Worm (Caenorhabditis elegans) whole organism, L1 larva: ENCODE data around the gene ZK1240.9.

ENCODE experiments used
- elt-3 ChIP-seq, 6 experiments: fragments of 150-350 bp in 1 of 6; sonication (generic microtip); optimal IDR thresholded peaks; 2 replicates each; lab custom pipeline; 2017 to 2018; ENCODE audit warnings: missing biosample characterization in 6 of 6, missing genetic modification characterization in 6 of 6, inconsistent platforms in 1 of 6
- pag-3 ChIP-seq: sonication (generic microtip); optimal IDR thresholded peaks from 2 replicates; lab custom pipeline; 2017; ENCODE audit warnings: missing genetic modification characterization, mild to moderate bottlenecking, missing compliant biosample characterization, antibody characterized with exemption, borderline replicate concordance; ENCODE audit not compliant: insufficient read depth
- ztf-11 ChIP-seq, 2 experiments: sonication (generic microtip); optimal IDR thresholded peaks; 2 replicates each; lab custom pipeline; 2016 to 2017; ENCODE audit warnings: missing genetic modification characterization in 2 of 2, missing biosample characterization in 1 of 2, missing compliant biosample characterization in 1 of 2

ce11 chrII:2322857-2323518, 5.0 kb downstream of the ZK1240.9 start, which contains the start of the genes ZK1240.6 and ZK1240.2:
- no peak for TF ChIP-seq elt-3 (tag; optimal IDR thresholded peaks at IDR 0.05; lab: Kevin White, UChicago)
- TF ChIP-seq pag-3 (tag; lab: Kevin White, UChicago): no peak
- TF ChIP-seq ztf-11 (tag; optimal IDR thresholded peaks at IDR 0.05; lab: Kevin White, UChicago): no peak
